Worm (Caenorhabditis elegans): ENCODE data around the gene unc-79.

DNA sequence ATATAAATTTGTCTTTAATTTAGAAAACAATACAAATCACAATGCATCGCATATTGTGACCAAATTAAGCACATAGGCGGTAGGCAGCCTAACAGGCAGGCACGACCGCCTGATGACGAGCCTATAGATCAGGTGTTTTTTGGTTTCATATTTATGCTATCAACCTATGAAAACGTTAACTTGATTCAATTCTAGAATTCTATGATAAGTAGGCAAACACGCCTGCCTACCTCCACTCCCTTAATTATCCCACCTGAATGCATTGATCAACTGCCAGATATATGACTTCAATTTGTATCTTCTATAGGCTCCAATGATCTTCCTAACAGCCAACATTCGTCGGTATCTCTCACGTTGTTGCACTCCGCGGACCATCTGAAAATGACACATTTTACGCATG lies 35.6 kb upstream of the unc-79 start:
- no peak for TF ChIP-seq aly-2 (tag; optimal IDR thresholded peaks at IDR 0.05)
- TF ChIP-seq elt-1 (tag; optimal IDR thresholded peaks at IDR 0.05): no peak
- no peak for TF ChIP-seq mdl-1 (tag; optimal IDR thresholded peaks at IDR 0.05)
- no peak for TF ChIP-seq nhr-237 (tag; optimal IDR thresholded peaks at IDR 0.05)
- no peak for TF ChIP-seq ztf-4 (tag; optimal IDR thresholded peaks at IDR 0.05)
- TF ChIP-seq lin-11 (tag; optimal IDR thresholded peaks at IDR 0.05): no peak
- TF ChIP-seq snpc-4 (tag; optimal IDR thresholded peaks at IDR 0.05): no peak
- no peak for TF ChIP-seq nhr-21 (tag; optimal IDR thresholded peaks at IDR 0.05)
- TF ChIP-seq blmp-1 (tag; optimal IDR thresholded peaks at IDR 0.05; ENCODE audit: insufficient read depth): no peak
- no peak for TF ChIP-seq lin-13 (GFP tag; optimal IDR thresholded peaks at IDR 0.05)
- no peak for TF ChIP-seq lsy-2 (tag; optimal IDR thresholded peaks at IDR 0.05)
- TF ChIP-seq elt-3 (tag; optimal IDR thresholded peaks at IDR 0.05): no peak
- no peak for TF ChIP-seq ztf-11 (tag; optimal IDR thresholded peaks at IDR 0.05)
- TF ChIP-seq zag-1 (tag; optimal IDR thresholded peaks at IDR 0.05): no peak
